Worm (Caenorhabditis elegans) whole organism, L4/young adult: ENCODE data around the gene marb-1.

Source experiments
- dao-5 ChIP-seq: sonication (generic microtip); optimal IDR thresholded peaks from 2 replicates; lab custom pipeline; 2016; ENCODE audit warnings: missing genotype, missing genetic modification characterization, moderate library complexity, missing compliant biosample characterization
- him-1 ChIP-seq: sonication (generic microtip); optimal IDR thresholded peaks from 2 replicates; lab custom pipeline; 2016; ENCODE audit warnings: missing genotype, missing genetic modification reagents, missing genetic modification characterization, missing compliant biosample characterization

DNA sequence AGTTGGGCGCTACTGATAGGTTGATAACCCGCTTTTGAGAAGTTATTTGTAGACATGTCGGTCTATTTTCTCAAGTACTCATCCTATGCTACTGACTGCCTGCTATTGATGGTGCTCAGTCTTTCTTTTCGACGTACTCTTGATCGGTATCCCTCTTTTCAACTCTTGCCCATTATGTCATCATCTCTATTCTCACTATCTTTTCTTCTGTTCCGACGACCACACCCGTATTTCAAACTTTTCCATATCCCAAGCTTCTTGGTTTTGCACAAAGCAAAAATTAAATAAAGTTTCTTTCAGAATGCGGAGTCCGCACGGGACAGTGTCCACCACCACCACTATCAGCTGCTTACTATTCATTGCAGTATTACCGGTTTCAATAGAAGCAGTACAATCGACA lies 5.9 kb downstream of the marb-1 start, which contains the start of gene F35G2.1:
- TF ChIP-seq him-1 (tag; lab: Kevin White, UChicago) (no peak), dao-5 (no peak)
